Worm (Caenorhabditis elegans): ENCODE results near the gene lin-37.

The lin-37 gene

ce11 chrIII:7072452-7072851 is at the start of gene lin-37:
TSS of gene lin-37 (minus strand) at chrIII:7072552.
- TF ChIP-seq lin-29 (GFP tag; IDR thresholded peaks at IDR 0.05) (no peak), pqm-1 (tag; optimal IDR thresholded peaks at IDR 0.05) (no peak), lir-3 (tag; optimal IDR thresholded peaks at IDR 0.05) (no peak), lin-38 (GFP tag; IDR thresholded peaks at IDR 0.05) (peak; percentile 44; the same call in 1 of the 2 replicates), hlh-11 (tag; optimal IDR thresholded peaks at IDR 0.05) (no peak), nhr-11 (tag; optimal IDR thresholded peaks at IDR 0.05) (no peak), nhr-10 (tag; optimal IDR thresholded peaks at IDR 0.05) (no peak), zag-1 (tag; optimal IDR thresholded peaks at IDR 0.05) (no peak)

ce11 chrIII:7120477-7120876 is 48.1 kb upstream of the lin-37 start:
- TF ChIP-seq daf-19 (GFP tag; conservative IDR thresholded peaks at IDR 0.05) (no peak), hif-1 (tag; optimal IDR thresholded peaks at IDR 0.05) (no peak), set-16 (GFP tag; IDR thresholded peaks at IDR 0.05) (no peak), dmd-6 (GFP tag; IDR thresholded peaks at IDR 0.05) (peak; percentile 55; the same call in 1 of the 2 replicates), R02D3.7 (tag; optimal IDR thresholded peaks at IDR 0.05) (no peak), ZK546.5 (tag; optimal IDR thresholded peaks at IDR 0.05) (no peak), tag-97 (GFP tag; IDR thresholded peaks at IDR 0.05) (no peak), Y105C5A.15 (GFP tag; IDR thresholded peaks at IDR 0.05) (no peak), lin-38 (GFP tag; IDR thresholded peaks at IDR 0.05) (no peak), ceh-62 (tag; optimal IDR thresholded peaks at IDR 0.05) (no peak), ama-1 (optimal IDR thresholded peaks at IDR 0.05) (peak; percentile 59), snpc-1.2 (GFP tag; IDR thresholded peaks at IDR 0.05) (no peak), nhr-111 (GFP tag; optimal IDR thresholded peaks at IDR 0.05) (no peak), ztf-7 (tag; optimal IDR thresholded peaks at IDR 0.05) (peak; percentile 31), mdt-29 (GFP tag; IDR thresholded peaks at IDR 0.05) (no peak), nhr-76 (tag; optimal IDR thresholded peaks at IDR 0.05) (no peak), nhr-10 (tag; optimal IDR thresholded peaks at IDR 0.05) (peak; percentile 33), mes-2 (tag; optimal IDR thresholded peaks at IDR 0.05; ENCODE audit: poor library complexity, severe bottlenecking) (peak; percentile 45), D1046.2 (GFP tag; IDR thresholded peaks at IDR 0.05) (no peak), madf-5 (GFP tag; IDR thresholded peaks at IDR 0.05) (no peak), arid-1 (GFP tag; conservative IDR thresholded peaks at IDR 0.05) (0 out of 2 replicates have a peak, but pooled peaks have one; percentile 14), fos-1 (tag; optimal IDR thresholded peaks at IDR 0.05) (no peak), T26A8.4 (GFP tag; IDR thresholded peaks at IDR 0.05) (no peak), aha-1 (tag) (no peak), Y5F2A.4 (GFP tag; optimal IDR thresholded peaks at IDR 0.05) (no peak), nhr-77 (tag; optimal IDR thresholded peaks at IDR 0.05) (peak; percentile 29), pqm-1 (tag; optimal IDR thresholded peaks at IDR 0.05) (peak; percentile 12), daf-12 (tag; optimal IDR thresholded peaks at IDR 0.05) (no peak), unc-130 (GFP tag; optimal IDR thresholded peaks at IDR 0.05) (no peak), dpl-1 (GFP tag; optimal IDR thresholded peaks at IDR 0.05) (no peak), nhr-28 (tag; optimal IDR thresholded peaks at IDR 0.05) (peak; percentile 63), ceh-28 (tag; optimal IDR thresholded peaks at IDR 0.05) (no peak), nhr-25 (tag; optimal IDR thresholded peaks at IDR 0.05; ENCODE audit: borderline replicate concordance, insufficient read depth) (no peak), nhr-102 (tag; optimal IDR thresholded peaks at IDR 0.05) (no peak), lir-3 (tag; optimal IDR thresholded peaks at IDR 0.05) (no peak), aly-2 (tag; optimal IDR thresholded peaks at IDR 0.05) (no peak), mep-1 (tag; optimal IDR thresholded peaks at IDR 0.05) (peak; percentile 40), zag-1 (tag; optimal IDR thresholded peaks at IDR 0.05) (no peak), madf-9 (GFP tag; conservative IDR thresholded peaks at IDR 0.05) (no peak), lin-13 (GFP tag; optimal IDR thresholded peaks at IDR 0.05) (no peak), T20F7.1 (GFP tag; optimal IDR thresholded peaks at IDR 0.05) (peak; percentile 39), ztf-11 (tag; optimal IDR thresholded peaks at IDR 0.05) (no peak), saeg-2 (GFP tag; IDR thresholded peaks at IDR 0.05) (no peak), Y48G9A.11 (GFP tag; IDR thresholded peaks at IDR 0.05) (no peak), nhr-237 (tag; optimal IDR thresholded peaks at IDR 0.05) (no peak), dve-1 (tag; optimal IDR thresholded peaks at IDR 0.05; ENCODE audit: insufficient read depth) (peak; percentile 64), snpc-4 (tag; optimal IDR thresholded peaks at IDR 0.05) (no peak), ces-1 (GFP tag; optimal IDR thresholded peaks at IDR 0.05) (no peak)

Data from whole organism, L4 larva.